Worm (Caenorhabditis elegans) whole organism, L2 larva: Measurements from ENCODE around the gene qui-1.
"Not testable (repeated sequence)": the region's sequence is repeated elsewhere in the genome, so short reads cannot be mapped to it uniquely, and the experiment has no call there.

Experiments
- Y55F3AM.14 ChIP-seq: fragments of 200-800 bp; sonication (Bioruptor generic); optimal IDR thresholded peaks from 2 replicates; lab custom pipeline; 2018; ENCODE audit warnings: mild to moderate bottlenecking, missing genetic modification characterization, missing compliant biosample characterization
- ZK546.5 ChIP-seq: sonication (generic microtip); optimal IDR thresholded peaks from 2 replicates; lab custom pipeline; 2017; ENCODE audit warnings: missing biosample characterization, missing genetic modification characterization
- alr-1 ChIP-seq: fragments of 150-350 bp; optimal IDR thresholded peaks from 2 replicates; lab custom pipeline; 2014; ENCODE audit warnings: missing biosample characterization, missing genetic modification characterization
- aly-2 ChIP-seq: fragments of 150-350 bp; optimal IDR thresholded peaks from 2 replicates; lab custom pipeline; 2014; ENCODE audit warnings: missing biosample characterization, missing genetic modification characterization
- blmp-1 ChIP-seq: sonication (generic microtip); optimal IDR thresholded peaks from 2 replicates; lab custom pipeline; 2017; ENCODE audit warnings: missing genetic modification characterization, mild to moderate bottlenecking, missing compliant biosample characterization, antibody characterized with exemption, moderate library complexity; ENCODE audit not compliant: insufficient read depth
- ceh-16 ChIP-seq: fragments of 150-350 bp; optimal IDR thresholded peaks from 2 replicates; lab custom pipeline; 2014; ENCODE audit warnings: missing biosample characterization, missing genetic modification characterization
- ceh-82 ChIP-seq: fragments of 150-350 bp; optimal IDR thresholded peaks from 2 replicates; lab custom pipeline; 2014; ENCODE audit warnings: missing biosample characterization, missing genetic modification characterization
- crh-2 ChIP-seq: sonication (generic microtip); optimal IDR thresholded peaks from 2 replicates; lab custom pipeline; 2017; ENCODE audit warnings: missing biosample characterization, missing genetic modification characterization
- dmd-4 ChIP-seq: sonication (generic microtip); optimal IDR thresholded peaks from 2 replicates; lab custom pipeline; 2017; ENCODE audit warnings: missing biosample characterization, missing genetic modification characterization
- egl-27 ChIP-seq: sonication (generic microtip); optimal IDR thresholded peaks from 3 replicates; lab custom pipeline; 2017; ENCODE audit warnings: missing biosample characterization, missing genetic modification reagents, missing genetic modification characterization
- fos-1 ChIP-seq: fragments of 150-350 bp; optimal IDR thresholded peaks from 2 replicates; lab custom pipeline; 2014; ENCODE audit warnings: missing biosample characterization, missing genetic modification characterization
- gmeb-1 ChIP-seq: fragments of 150-350 bp; optimal IDR thresholded peaks from 2 replicates; lab custom pipeline; 2014; ENCODE audit warnings: missing biosample characterization, missing genetic modification characterization
- lin-11 ChIP-seq: fragments of 150-350 bp; sonication (generic microtip); optimal IDR thresholded peaks from 2 replicates; lab custom pipeline; 2014; ENCODE audit warnings: missing biosample characterization, missing genetic modification characterization, inconsistent platforms, mixed read lengths
- lin-13 ChIP-seq: fragments of 150-350 bp; optimal IDR thresholded peaks from 2 replicates; lab custom pipeline; 2014; ENCODE audit warnings: missing biosample characterization, missing genetic modification reagents, missing genetic modification characterization
- mbf-1 ChIP-seq: sonication (generic microtip); optimal IDR thresholded peaks from 2 replicates; lab custom pipeline; 2017; ENCODE audit warnings: missing biosample characterization, missing genetic modification characterization
- mdl-1 ChIP-seq, 2 experiments: fragments of 150-350 bp in 1 of 2; sonication (generic microtip) in 1 of 2; optimal IDR thresholded peaks; 2 replicates each; lab custom pipeline; 2017; ENCODE audit warnings: missing biosample characterization in 2 of 2, missing genetic modification characterization in 2 of 2
- nhr-12 ChIP-seq: fragments of 150-350 bp; optimal IDR thresholded peaks from 2 replicates; lab custom pipeline; 2014; ENCODE audit warnings: missing biosample characterization, missing genetic modification characterization
- nhr-129 ChIP-seq: fragments of 150-350 bp; optimal IDR thresholded peaks from 2 replicates; lab custom pipeline; 2014; ENCODE audit warnings: missing biosample characterization, missing genetic modification characterization
- nhr-23 ChIP-seq: fragments of 150-350 bp; optimal IDR thresholded peaks from 2 replicates; lab custom pipeline; 2014; ENCODE audit warnings: missing biosample characterization, missing genetic modification reagents, missing genetic modification characterization
- nhr-25 ChIP-seq: fragments of 150-350 bp; sonication (generic microtip); optimal IDR thresholded peaks from 3 replicates; lab custom pipeline; 2014; ENCODE audit warnings: missing biosample characterization, missing genetic modification characterization
- sem-4 ChIP-seq: fragments of 150-350 bp; optimal IDR thresholded peaks from 2 replicates; lab custom pipeline; 2014; ENCODE audit warnings: missing biosample characterization, missing genetic modification reagents, missing genetic modification characterization
- sma-3 ChIP-seq: sonication (generic microtip); optimal IDR thresholded peaks from 2 replicates; lab custom pipeline; 2016; ENCODE audit warnings: missing genetic modification reagents, missing genetic modification characterization, missing compliant biosample characterization
- sma-9 ChIP-seq, 2 experiments: fragments of 150-350 bp in 1 of 2; sonication (generic microtip) in 1 of 2; optimal IDR thresholded peaks; 2 replicates each; lab custom pipeline; 2014 to 2016; ENCODE audit warnings: missing genetic modification characterization in 2 of 2, mild to moderate bottlenecking in 1 of 2, missing biosample characterization in 1 of 2, missing compliant biosample characterization in 1 of 2, missing genetic modification reagents in 1 of 2, moderate library complexity in 1 of 2
- snpc-4 ChIP-seq: fragments of 150-350 bp; optimal IDR thresholded peaks from 2 replicates; lab custom pipeline; 2014; ENCODE audit warnings: missing biosample characterization, missing genetic modification characterization
- unc-39 ChIP-seq: fragments of 150-350 bp; optimal IDR thresholded peaks from 2 replicates; lab custom pipeline; 2014; ENCODE audit warnings: missing biosample characterization, missing genetic modification characterization
- unc-55 ChIP-seq: fragments of 150-350 bp; sonication (generic microtip); optimal IDR thresholded peaks from 3 replicates; lab custom pipeline; 2014; ENCODE audit warnings: missing biosample characterization, missing genetic modification reagents, missing genetic modification characterization
- ztf-1 ChIP-seq: fragments of 200-800 bp; sonication (Bioruptor generic); conservative IDR thresholded peaks from 2 replicates; pipeline ENCODE4 v1.3.6; 2022; ENCODE audit warnings: missing genetic modification characterization, missing compliant biosample characterization
- ztf-11 ChIP-seq: sonication (generic microtip); optimal IDR thresholded peaks from 2 replicates; lab custom pipeline; 2017; ENCODE audit warnings: missing biosample characterization, missing genetic modification characterization

The qui-1 gene

DNA sequence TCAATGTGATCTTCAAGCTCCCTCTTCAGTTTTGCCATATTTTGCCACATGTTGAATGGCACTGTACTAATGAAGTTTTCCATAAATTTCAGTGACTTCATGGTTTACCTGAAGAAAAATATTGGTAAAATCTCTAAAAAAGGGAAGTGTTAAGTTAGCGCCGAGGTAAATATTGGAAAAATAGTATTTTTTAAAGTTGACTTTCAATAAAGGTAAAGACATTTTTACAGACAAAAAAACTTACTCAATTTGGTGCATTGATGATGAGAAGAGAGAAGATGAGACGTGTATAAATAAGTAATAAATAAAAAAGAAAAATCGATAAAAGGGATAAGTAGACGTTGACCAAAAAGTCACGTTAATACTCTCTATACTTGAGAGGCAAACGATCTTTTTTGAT, 36.2 kb downstream of the qui-1 start, which contains the start of gene Y45F10B.9:
Gene Y45F10B.9 (minus strand): TSS at position 101 of the 400 bp plus-strand sequence.
- not testable (repeated sequence) for TF ChIP-seq unc-55 (GFP tag; lab: Kevin White, UChicago); sma-9 (GFP tag; optimal IDR thresholded peaks at IDR 0.05; lab: Kevin White, UChicago); sma-9 (tag; optimal IDR thresholded peaks at IDR 0.05; lab: Kevin White, UChicago); Y55F3AM.14

DNA sequence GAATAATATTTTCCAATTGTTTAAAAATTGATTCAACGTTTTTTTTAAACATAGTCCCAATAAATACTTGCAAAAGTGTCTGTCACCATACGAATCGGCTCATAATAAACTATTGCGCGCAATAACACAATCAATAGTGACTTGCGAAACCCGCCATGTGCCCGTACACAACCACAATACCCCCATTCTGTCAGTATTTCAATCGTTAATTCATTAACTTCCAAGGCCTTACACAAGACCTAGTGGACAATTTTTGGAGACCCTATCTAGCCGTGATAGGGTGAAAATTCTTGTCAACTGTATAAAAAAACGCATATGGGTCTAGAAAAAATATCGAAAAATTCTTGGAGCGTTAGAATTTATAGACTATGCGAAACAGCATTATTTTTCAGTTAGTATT, 39.0 kb downstream of the qui-1 start:
- TF ChIP-seq snpc-4 (tag; lab: Kevin White, UChicago) (peak; percentile 60), fos-1 (no peak)

DNA sequence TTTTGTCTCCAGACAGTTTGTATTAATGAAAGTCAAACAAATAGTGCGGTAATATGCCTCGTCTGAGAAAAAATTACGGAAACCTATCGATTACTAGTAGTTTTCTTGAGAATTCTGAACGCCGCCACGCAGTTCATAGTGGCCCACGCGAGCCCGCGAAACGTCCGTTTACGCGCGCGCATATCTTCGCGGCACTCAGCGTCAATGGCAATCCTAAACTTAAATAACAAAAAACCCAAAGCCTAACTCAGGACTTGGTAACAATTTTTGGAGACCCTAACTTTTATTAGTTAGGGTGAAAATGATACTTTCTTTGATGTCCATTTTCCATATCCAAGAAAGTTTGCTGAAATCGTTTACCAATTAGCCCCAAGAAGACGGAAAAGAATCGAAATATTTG, 39.8 kb downstream of the qui-1 start:
- TF ChIP-seq alr-1 (no peak), unc-55 (GFP tag; lab: Kevin White, UChicago) (no peak), lin-13 (no peak), sem-4 (no peak), mdl-1 (tag; optimal IDR thresholded peaks at IDR 0.05; lab: Kevin White, UChicago) (no peak), lin-11 (tag; lab: Kevin White, UChicago) (no peak), ztf-11 (tag; lab: Kevin White, UChicago) (no peak), nhr-23 (tag; lab: Kevin White, UChicago) (no peak), blmp-1 (tag; lab: Kevin White, UChicago) (no peak), aly-2 (tag; lab: Kevin White, UChicago) (no peak), gmeb-1 (tag; lab: Kevin White, UChicago) (no peak), crh-2 (tag; lab: Kevin White, UChicago) (no peak), nhr-129 (tag; lab: Kevin White, UChicago) (no peak), mbf-1 (tag; lab: Kevin White, UChicago) (no peak), egl-27 (tag; lab: Kevin White, UChicago) (no peak), ztf-1 (GFP tag; lab: Robert Waterston, UW) (no peak), unc-39 (no peak), sma-9 (GFP tag; optimal IDR thresholded peaks at IDR 0.05; lab: Kevin White, UChicago) (no peak), sma-9 (tag; optimal IDR thresholded peaks at IDR 0.05; lab: Kevin White, UChicago) (no peak), sma-3 (no peak), ceh-82 (tag; lab: Kevin White, UChicago) (no peak)

DNA sequence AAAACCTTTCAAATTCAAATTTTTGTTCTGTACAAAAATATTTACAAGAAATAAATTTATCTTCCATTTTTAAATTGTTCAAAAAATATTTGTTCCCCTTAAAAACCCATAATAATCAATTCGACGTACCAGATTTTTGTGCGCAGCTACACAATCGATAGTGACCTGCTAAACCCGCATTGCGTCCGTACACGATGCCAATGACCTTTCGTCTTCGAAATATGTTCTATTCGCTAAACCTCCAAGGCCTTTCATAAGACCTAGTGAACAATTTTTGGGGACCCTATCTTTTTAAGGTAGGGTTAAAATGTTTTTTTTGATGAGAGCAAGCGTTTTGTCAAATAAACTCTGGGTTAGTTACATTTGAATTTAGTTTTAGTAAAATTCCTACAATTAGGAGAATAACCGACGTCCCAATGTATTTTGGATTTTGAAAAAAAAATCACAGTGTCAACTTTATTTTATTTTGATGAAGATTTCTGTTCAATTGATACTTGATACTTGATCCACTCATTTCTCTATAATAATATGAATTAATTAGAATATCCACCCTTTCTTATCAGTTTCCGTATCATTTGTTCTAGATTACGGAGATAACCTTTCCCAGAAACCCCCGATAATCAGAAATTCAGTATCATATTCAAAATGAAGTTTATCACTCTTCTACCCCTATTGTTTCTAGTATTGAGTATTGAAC, 40.5 kb downstream of the qui-1 start, which contains the start of gene Y45F10B.59:
Gene Y45F10B.59 (plus strand): TSS at position 647 of the 697 bp plus-strand sequence.
- TF ChIP-seq snpc-4 (tag; lab: Kevin White, UChicago) (peak; percentile 60), nhr-25 (tag; lab: Kevin White, UChicago) (no peak), nhr-12 (tag; lab: Kevin White, UChicago) (no peak)
- TF ChIP-seq, all 48 proteins: peak for 1

DNA sequence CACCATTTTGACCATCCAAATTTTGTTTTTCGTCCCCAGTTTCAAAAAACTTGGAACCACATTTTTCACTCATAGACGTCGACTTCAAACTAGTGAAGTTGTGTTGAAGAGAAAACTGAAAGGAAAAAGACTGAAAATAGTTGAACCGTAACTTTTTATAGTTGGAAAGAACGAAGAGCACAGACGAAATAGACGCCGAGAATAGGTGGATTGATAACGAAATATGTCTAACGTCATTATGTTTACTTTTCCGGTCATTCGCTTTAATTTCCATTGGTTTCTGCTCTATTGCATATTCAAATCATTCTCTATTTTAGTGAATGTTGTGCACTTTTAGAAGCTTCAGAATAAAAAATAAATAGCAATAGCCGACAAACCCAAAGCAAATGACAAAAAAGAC, 48.1 kb downstream of the qui-1 start, which contains the start of gene C08F11.13:
Gene C08F11.13 (minus strand): TSS at position 138 of the 400 bp plus-strand sequence.
- TF ChIP-seq gmeb-1 (tag; lab: Kevin White, UChicago) (peak; percentile 18), sma-9 (GFP tag; optimal IDR thresholded peaks at IDR 0.05; lab: Kevin White, UChicago) (peak; percentile 60), sma-9 (tag; optimal IDR thresholded peaks at IDR 0.05; lab: Kevin White, UChicago) (no peak), ZK546.5 (tag; lab: Kevin White, UChicago) (no peak), nhr-129 (tag; lab: Kevin White, UChicago) (peak; percentile 12), fos-1 (peak; percentile 43), nhr-23 (tag; lab: Kevin White, UChicago) (no peak), dmd-4 (tag; lab: Kevin White, UChicago) (no peak), ceh-82 (tag; lab: Kevin White, UChicago) (no peak), lin-13 (no peak)
- TF ChIP-seq, all 48 proteins: peak for 4

DNA sequence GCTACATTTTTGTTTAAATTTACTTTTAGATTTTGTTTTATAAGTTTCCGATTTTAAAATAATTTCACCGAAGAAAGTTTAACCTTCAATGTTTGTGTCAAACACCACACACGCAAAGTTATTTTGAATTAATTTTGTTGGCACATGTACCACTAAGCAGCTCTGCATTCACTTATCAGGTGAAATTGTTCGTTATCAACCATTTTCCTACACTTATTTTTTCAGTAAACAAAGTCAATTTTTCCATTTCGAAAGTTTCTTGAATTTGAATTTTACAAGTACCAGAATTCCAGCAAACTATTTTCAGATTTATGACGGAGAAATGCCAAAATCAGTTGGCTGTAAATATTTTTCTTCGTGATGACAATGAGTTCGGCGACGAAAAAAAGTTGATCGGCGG, 57.5 kb downstream of the qui-1 start, which contains the start of gene C08F11.3:
Gene C08F11.3 (plus strand): TSS at position 301 of the 400 bp plus-strand sequence.
- TF ChIP-seq unc-39 = no peak
- no peak for TF ChIP-seq ceh-16 (tag; lab: Kevin White, UChicago)
- TF ChIP-seq fos-1 = no peak
